Worm (Caenorhabditis elegans) whole organism, early embryonic: ENCODE measurements around the gene F54D10.9.
"Not testable (repeated sequence)": the region's sequence is repeated elsewhere in the genome, so short reads cannot be mapped to it uniquely, and the experiment has no call there.

ENCODE experiments used
- B0310.2 ChIP-seq: sonication (generic microtip); optimal IDR thresholded peaks from 2 replicates; lab custom pipeline; 2016; ENCODE audit warnings: mild to moderate bottlenecking, missing genetic modification characterization, missing compliant biosample characterization
- F13C5.2 ChIP-seq: sonication (generic microtip); optimal IDR thresholded peaks from 2 replicates; lab custom pipeline; 2017; ENCODE audit warnings: mild to moderate bottlenecking, missing genetic modification characterization, inconsistent platforms, missing compliant biosample characterization
- aly-1 ChIP-seq: sonication (generic microtip); optimal IDR thresholded peaks from 2 replicates; lab custom pipeline; 2016; ENCODE audit warnings: missing genetic modification characterization, missing compliant biosample characterization
- ama-1 ChIP-seq: fragments of 150-350 bp; optimal IDR thresholded peaks from 2 replicates; lab custom pipeline; 2014
- ceh-13 ChIP-seq: fragments of 200-800 bp; sonication (Bioruptor generic); optimal IDR thresholded peaks from 2 replicates; lab custom pipeline; 2018; ENCODE audit warnings: mild to moderate bottlenecking, missing genetic modification characterization, missing compliant biosample characterization
- ceh-36 ChIP-seq: sonication (generic microtip); optimal IDR thresholded peaks from 2 replicates; lab custom pipeline; 2016; ENCODE audit warnings: missing genetic modification characterization, inconsistent platforms, missing compliant biosample characterization
- ets-7 ChIP-seq: sonication (generic microtip); optimal IDR thresholded peaks from 2 replicates; lab custom pipeline; 2016; ENCODE audit warnings: missing genotype, missing genetic modification characterization, missing compliant biosample characterization
- flt-1 ChIP-seq: fragments of 200-800 bp; sonication (Bioruptor generic); IDR thresholded peaks from 2 replicates; pipeline ENCODE4 v1.3.6; 2022; ENCODE audit warnings: missing genetic modification characterization, missing compliant biosample characterization
- hmbx-1 ChIP-seq: sonication (generic microtip); optimal IDR thresholded peaks from 2 replicates; lab custom pipeline; 2016; ENCODE audit warnings: mild to moderate bottlenecking, missing genetic modification characterization, missing compliant biosample characterization
- hmg-4 ChIP-seq: fragments of 200-800 bp; sonication (Bioruptor generic); optimal IDR thresholded peaks from 2 replicates; lab custom pipeline; 2018; ENCODE audit warnings: mild to moderate bottlenecking, missing genetic modification characterization, missing compliant biosample characterization
- hnd-1 ChIP-seq: sonication (generic microtip); optimal IDR thresholded peaks from 2 replicates; lab custom pipeline; 2016; ENCODE audit warnings: missing genetic modification characterization, missing compliant biosample characterization
- pes-1 ChIP-seq: fragments of 200-800 bp; sonication (Bioruptor generic); IDR thresholded peaks from 2 replicates; pipeline ENCODE4 v1.3.6; 2022; ENCODE audit warnings: missing genetic modification reagents, missing genetic modification characterization, missing compliant biosample characterization
- scrt-1 ChIP-seq: fragments of 200-800 bp; sonication (Bioruptor generic); IDR thresholded peaks from 2 replicates; pipeline ENCODE4 v1.3.6; 2022; ENCODE audit warnings: missing genetic modification characterization, missing compliant biosample characterization
- sea-1 ChIP-seq: fragments of 200-800 bp; sonication (Bioruptor generic); conservative IDR thresholded peaks from 2 replicates; pipeline ENCODE4 v1.3.6; 2022; ENCODE audit warnings: missing genetic modification characterization, missing compliant biosample characterization
- tbx-11 ChIP-seq: fragments of 200-800 bp; sonication (Bioruptor generic); IDR thresholded peaks from 2 replicates; pipeline ENCODE4 v1.3.6; 2022; ENCODE audit warnings: missing genetic modification characterization, missing compliant biosample characterization
- tbx-37 ChIP-seq: fragments of 200-800 bp; sonication (Bioruptor generic); conservative IDR thresholded peaks from 2 replicates; pipeline ENCODE4 v1.3.6; 2022; ENCODE audit warnings: missing genetic modification reagents, missing genetic modification characterization, missing compliant biosample characterization
- tra-4 ChIP-seq: sonication (generic microtip); optimal IDR thresholded peaks from 2 replicates; lab custom pipeline; 2017; ENCODE audit warnings: missing genetic modification characterization, missing compliant biosample characterization

F54D10.9 gene

ce11 chrII:3835915-3836314, 3.6 kb upstream of the F54D10.9 start, which contains the start of gene oac-4:
Gene oac-4, minus strand, starts transcription at chrII:3836015.
- TF ChIP-seq B0310.2, result no peak
- no peak for TF ChIP-seq ama-1 (lab: Kevin White, UChicago)

- TF ChIP-seq aly-1 (no peak), F13C5.2 (no peak), hmg-4 (GFP tag; lab: Kevin White, UChicago) (no peak), ceh-36 (tag; lab: Kevin White, UChicago) (no peak), hnd-1 (tag; lab: Kevin White, UChicago) (no peak), tra-4 (tag; lab: Kevin White, UChicago) (no peak), ets-7 (tag; lab: Kevin White, UChicago) (no peak), tbx-37 (GFP tag; lab: Robert Waterston, UW) (no peak), sea-1 (GFP tag; lab: Robert Waterston, UW) (no peak), flt-1 (no peak), B0310.2 (no peak), hmbx-1 (tag; lab: Kevin White, UChicago) (no peak), ceh-13 (no peak), ama-1 (lab: Kevin White, UChicago) (no peak), scrt-1 (GFP tag; lab: Robert Waterston, UW) (no peak)
Observed at ce11 chrII:3829623-3830022, 2.7 kb downstream of the F54D10.9 start.

DNA sequence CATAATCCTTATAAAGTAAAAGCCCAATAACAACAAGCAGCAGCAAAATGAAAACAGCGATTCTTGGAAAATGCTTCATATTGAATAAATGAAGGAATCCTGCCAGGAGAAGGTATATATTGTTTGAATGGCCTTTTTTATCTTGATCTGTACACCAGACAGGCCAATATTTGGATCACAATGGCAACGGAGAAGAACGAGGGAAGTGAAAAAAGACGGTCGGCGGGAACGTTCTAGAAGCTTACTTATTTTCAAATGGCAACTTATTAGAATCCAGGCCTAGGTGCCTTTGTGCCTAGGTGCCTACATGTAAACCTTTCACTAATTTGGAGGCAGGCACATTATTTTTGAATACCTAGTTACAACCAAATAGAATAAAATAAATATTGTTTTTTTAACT, 4.5 kb downstream of the F54D10.9 start, which contains the start of gene F54D10.8:
F54D10.8 (minus strand) TSS at position 101 of the 400 bp plus-strand sequence.
- no peak for TF ChIP-seq hmbx-1 (tag; lab: Kevin White, UChicago)
- no peak for TF ChIP-seq ets-7 (tag; lab: Kevin White, UChicago)
- no peak for TF ChIP-seq aly-1
- no peak for TF ChIP-seq hnd-1 (tag; lab: Kevin White, UChicago)
- no peak for TF ChIP-seq tbx-11
- TF ChIP-seq B0310.2, result no peak

- TF ChIP-seq hnd-1 (tag; lab: Kevin White, UChicago), result no peak
- no peak for TF ChIP-seq ets-7 (tag; lab: Kevin White, UChicago)
- no peak for TF ChIP-seq hmg-4 (GFP tag; lab: Kevin White, UChicago)
- no peak for TF ChIP-seq sea-1 (GFP tag; lab: Robert Waterston, UW)
- no peak for TF ChIP-seq ceh-13
- TF ChIP-seq ama-1 (lab: Kevin White, UChicago), result no peak
- no peak for TF ChIP-seq scrt-1 (GFP tag; lab: Robert Waterston, UW)
- TF ChIP-seq tra-4 (tag; lab: Kevin White, UChicago), result no peak
- TF ChIP-seq B0310.2, result no peak
Observed at ce11 chrII:3823855-3824254, 8.4 kb downstream of the F54D10.9 start, which contains the start of gene skr-15. Gene skr-15, plus strand, starts transcription at chrII:3824155.

DNA sequence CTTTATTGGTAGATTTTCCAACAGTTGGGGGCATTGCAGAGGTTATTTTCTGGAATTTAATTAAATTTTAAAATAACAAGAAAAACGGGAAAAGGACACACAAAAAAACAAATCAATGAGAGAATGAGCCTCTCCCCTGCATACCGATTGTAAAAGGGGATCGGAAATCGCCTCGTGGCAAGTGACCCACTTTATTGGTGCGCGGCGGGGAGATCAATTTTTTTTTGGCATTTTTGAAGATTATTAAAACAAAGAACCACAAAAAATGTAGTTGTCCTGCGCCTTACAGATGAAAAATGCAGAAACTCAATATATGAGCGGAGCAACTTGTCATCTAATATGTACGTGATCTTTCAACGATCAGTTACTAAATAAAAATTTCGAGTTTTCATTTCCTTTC, 11.0 kb downstream of the F54D10.9 start, which contains the start of gene F54D10.7:
F54D10.7 (minus strand) TSS at position 49 of the 400 bp plus-strand sequence.
- no peak for TF ChIP-seq pes-1
- no peak for TF ChIP-seq ceh-13
- TF ChIP-seq scrt-1 (GFP tag; lab: Robert Waterston, UW), result no peak
- TF ChIP-seq tbx-11, result no peak
- no peak for TF ChIP-seq ama-1 (lab: Kevin White, UChicago)
- no peak for TF ChIP-seq hnd-1 (tag; lab: Kevin White, UChicago)
- TF ChIP-seq B0310.2, result no peak
- TF ChIP-seq hmg-4 (GFP tag; lab: Kevin White, UChicago), result no peak
- TF ChIP-seq tbx-37 (GFP tag; lab: Robert Waterston, UW), result no peak
- no peak for TF ChIP-seq F13C5.2
- TF ChIP-seq flt-1, result no peak
- TF ChIP-seq aly-1, result no peak
- no peak for TF ChIP-seq ets-7 (tag; lab: Kevin White, UChicago)
- no peak for TF ChIP-seq tra-4 (tag; lab: Kevin White, UChicago)
- no peak for TF ChIP-seq sea-1 (GFP tag; lab: Robert Waterston, UW)
- no peak for TF ChIP-seq hmbx-1 (tag; lab: Kevin White, UChicago)
- no peak for TF ChIP-seq ceh-36 (tag; lab: Kevin White, UChicago)

- not testable (repeated sequence) for TF ChIP-seq F13C5.2; hmbx-1 (tag; lab: Kevin White, UChicago); ceh-13
Observed at ce11 chrII:3816251-3816849, 15.9 kb downstream of the F54D10.9 start, which contains the start of gene fbxa-24. Gene fbxa-24, plus strand, starts transcription at chrII:3816526.

ce11 chrII:3815445-3816208, 16.7 kb downstream of the F54D10.9 start:
- TF ChIP-seq tra-4 (tag; lab: Kevin White, UChicago) (no peak), tbx-11 (no peak), scrt-1 (GFP tag; lab: Robert Waterston, UW) (no peak), ama-1 (lab: Kevin White, UChicago) (no peak), ceh-13 (no peak), pes-1 (no peak), aly-1 (no peak), hnd-1 (tag; lab: Kevin White, UChicago) (no peak), B0310.2 (no peak), tbx-37 (GFP tag; lab: Robert Waterston, UW) (no peak), sea-1 (GFP tag; lab: Robert Waterston, UW) (no peak)
